Worm (Caenorhabditis elegans): ENCODE measurements around the gene ttll-5.

The ttll-5 gene

DNA sequence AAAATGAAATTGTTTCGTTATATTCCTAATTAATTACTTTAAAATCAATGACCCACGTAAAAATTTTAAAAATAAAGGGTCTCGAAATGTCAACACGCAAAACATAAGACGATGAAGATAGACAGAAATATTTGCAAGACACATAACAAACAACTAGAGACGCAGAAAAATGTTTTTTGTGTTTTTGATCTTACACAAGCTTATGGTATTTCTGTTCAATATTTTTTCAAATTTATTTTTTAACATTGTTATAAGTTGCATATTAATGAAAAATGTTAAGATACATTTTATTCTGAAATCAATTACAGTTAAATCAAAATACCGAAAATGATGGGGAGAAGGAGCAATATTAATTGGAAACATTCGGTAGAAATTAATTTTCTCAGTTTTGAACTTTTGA lies 4.6 kb downstream of the ttll-5 start, which contains the start of gene C55A6.3:
Gene C55A6.3, minus strand, starts transcription at position 101 of the 400 bp plus-strand sequence.
- TF ChIP-seq unc-55 (GFP tag; optimal IDR thresholded peaks at IDR 0.05) = no peak
- TF ChIP-seq dmd-4 (tag; optimal IDR thresholded peaks at IDR 0.05) = no peak
- no peak for TF ChIP-seq unc-39 (tag; optimal IDR thresholded peaks at IDR 0.05)
- TF ChIP-seq nhr-6 (tag; optimal IDR thresholded peaks at IDR 0.05) = no peak
- no peak for TF ChIP-seq egl-27 (tag; optimal IDR thresholded peaks at IDR 0.05)
- no peak for TF ChIP-seq elt-3 (tag; optimal IDR thresholded peaks at IDR 0.05)
- no peak for TF ChIP-seq nhr-11 (tag; optimal IDR thresholded peaks at IDR 0.05)

DNA sequence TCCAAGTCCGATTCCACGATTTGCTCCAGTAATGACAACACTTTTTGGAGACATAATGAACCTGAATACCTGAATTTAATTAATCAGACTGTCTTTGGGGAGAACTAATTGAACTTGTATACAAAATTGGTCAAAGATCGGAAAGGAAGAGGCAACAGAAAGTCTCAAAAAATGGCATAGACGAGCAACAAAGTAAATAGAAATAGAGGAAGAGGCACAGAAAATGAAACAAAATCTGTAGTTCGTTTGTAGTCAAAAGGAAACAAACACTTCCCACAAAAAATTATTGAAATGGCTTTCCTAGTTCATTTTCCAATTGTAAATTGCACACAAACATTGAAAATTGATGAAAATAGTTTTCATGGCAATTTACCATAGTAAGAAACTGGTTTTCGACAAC lies 5.8 kb downstream of the ttll-5 start, which contains the start of gene C55A6.6:
Gene C55A6.6, minus strand, starts transcription at position 61 of the 400 bp plus-strand sequence.
- TF ChIP-seq lin-11 (tag; optimal IDR thresholded peaks at IDR 0.05) = no peak
- TF ChIP-seq mbf-1 (tag; optimal IDR thresholded peaks at IDR 0.05) = no peak
- TF ChIP-seq nhr-6 (tag; optimal IDR thresholded peaks at IDR 0.05) = no peak
- no peak for TF ChIP-seq ZK546.5 (tag; optimal IDR thresholded peaks at IDR 0.05)
- TF ChIP-seq sma-9 (GFP tag; optimal IDR thresholded peaks at IDR 0.05) = no peak
- no peak for TF ChIP-seq sma-9 (tag; optimal IDR thresholded peaks at IDR 0.05)
- TF ChIP-seq C34F6.9 (tag; optimal IDR thresholded peaks at IDR 0.05) = no peak
- no peak for TF ChIP-seq ceh-16 (tag; optimal IDR thresholded peaks at IDR 0.05)
- no peak for TF ChIP-seq crh-2 (tag; optimal IDR thresholded peaks at IDR 0.05)
- no peak for TF ChIP-seq elt-1 (tag; optimal IDR thresholded peaks at IDR 0.05)
- no peak for TF ChIP-seq peb-1 (tag; optimal IDR thresholded peaks at IDR 0.05)
- no peak for TF ChIP-seq alr-1 (tag; optimal IDR thresholded peaks at IDR 0.05)
- no peak for TF ChIP-seq fos-1 (tag; optimal IDR thresholded peaks at IDR 0.05)

DNA sequence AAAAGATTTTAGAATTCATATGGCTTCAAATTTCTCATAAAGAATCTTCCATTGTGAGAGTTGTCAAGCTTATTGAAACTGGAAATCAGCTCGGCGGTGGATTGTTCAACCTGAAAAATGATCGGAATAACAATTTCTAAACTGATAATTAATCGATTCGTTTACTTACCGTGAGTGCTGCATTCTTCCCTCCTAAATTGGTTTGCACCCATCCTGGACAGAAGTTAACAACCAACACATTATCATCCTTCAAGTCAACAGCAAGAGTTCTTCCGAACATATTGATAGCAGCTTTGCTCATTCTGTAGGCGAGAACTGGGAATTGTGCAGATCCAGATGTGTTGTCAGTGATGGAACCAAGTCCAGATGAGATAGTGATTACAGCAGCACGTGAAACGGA lies 6.3 kb downstream of the ttll-5 start:
- TF ChIP-seq unc-62 (GFP tag; optimal IDR thresholded peaks at IDR 0.05) (no peak), unc-55 (GFP tag; optimal IDR thresholded peaks at IDR 0.05) (no peak), mab-5 (tag; optimal IDR thresholded peaks at IDR 0.05) (no peak), nhr-23 (tag; optimal IDR thresholded peaks at IDR 0.05) (no peak), ztf-4 (tag; optimal IDR thresholded peaks at IDR 0.05) (no peak), ama-1 (optimal IDR thresholded peaks at IDR 0.05) (no peak), dmd-4 (tag; optimal IDR thresholded peaks at IDR 0.05) (no peak), sma-3 (GFP tag; optimal IDR thresholded peaks at IDR 0.05) (no peak), ztf-11 (tag; optimal IDR thresholded peaks at IDR 0.05) (no peak), blmp-1 (tag; optimal IDR thresholded peaks at IDR 0.05; ENCODE audit: insufficient read depth) (no peak), nhr-25 (tag; optimal IDR thresholded peaks at IDR 0.05) (no peak), nhr-77 (tag; optimal IDR thresholded peaks at IDR 0.05) (no peak)

DNA sequence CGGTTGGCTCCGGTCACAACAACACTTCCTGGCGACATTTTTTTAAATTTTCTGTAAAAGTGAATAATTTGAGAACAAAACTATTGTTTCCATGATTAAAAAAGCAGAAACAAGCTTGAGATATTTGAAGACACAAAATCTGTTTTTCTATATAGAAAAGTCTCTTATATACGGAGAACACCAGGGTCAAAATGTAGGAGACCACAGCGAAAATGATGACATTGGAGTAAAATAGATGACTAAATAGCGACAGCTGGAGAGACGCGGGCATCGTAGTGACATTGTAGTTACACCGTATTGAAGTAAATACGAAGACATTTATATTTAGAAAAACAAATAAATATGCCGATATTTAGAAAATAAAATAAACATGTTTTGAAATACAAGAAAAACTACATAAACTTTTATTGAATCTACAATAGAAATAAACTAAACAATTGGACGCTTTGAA lies 7.3 kb downstream of the ttll-5 start, which contains the start of gene sdz-8:
Gene sdz-8, minus strand, starts transcription at position 51 of the 451 bp plus-strand sequence.
- no peak for TF ChIP-seq ama-1 (optimal IDR thresholded peaks at IDR 0.05)
- no peak for TF ChIP-seq lin-39 (tag; optimal IDR thresholded peaks at IDR 0.05)
- no peak for TF ChIP-seq ceh-82 (tag; optimal IDR thresholded peaks at IDR 0.05)
- no peak for TF ChIP-seq R02D3.7 (tag; optimal IDR thresholded peaks at IDR 0.05)
- TF ChIP-seq crh-2 (tag; optimal IDR thresholded peaks at IDR 0.05) = no peak

DNA sequence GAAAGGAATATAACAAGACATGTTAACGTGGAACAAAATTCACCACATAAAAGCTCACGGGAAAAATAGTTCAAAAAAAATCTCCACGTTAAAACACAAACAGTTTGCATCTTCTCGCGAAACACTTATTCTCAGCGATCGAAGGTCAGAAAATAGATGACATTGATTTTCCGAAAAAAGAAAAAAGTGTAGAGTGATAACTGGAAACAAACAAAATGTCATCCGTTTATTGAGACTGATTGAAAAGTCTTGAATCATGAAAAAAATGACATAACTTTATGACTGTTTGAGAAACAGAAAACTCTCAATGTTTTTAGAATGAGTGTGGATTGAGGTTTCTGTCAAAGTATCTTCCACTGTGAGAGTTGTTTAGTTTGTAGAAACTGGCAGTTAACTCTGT lies 8.9 kb downstream of the ttll-5 start, which contains the start of gene C55A6.4:
Gene C55A6.4, minus strand, starts transcription at position 101 of the 400 bp plus-strand sequence.
- TF ChIP-seq lin-39 (tag; optimal IDR thresholded peaks at IDR 0.05) = no peak
- no peak for TF ChIP-seq nhr-129 (tag; optimal IDR thresholded peaks at IDR 0.05)
- TF ChIP-seq nhr-237 (tag; optimal IDR thresholded peaks at IDR 0.05) = no peak
- no peak for TF ChIP-seq ZK546.5 (tag; optimal IDR thresholded peaks at IDR 0.05)

DNA sequence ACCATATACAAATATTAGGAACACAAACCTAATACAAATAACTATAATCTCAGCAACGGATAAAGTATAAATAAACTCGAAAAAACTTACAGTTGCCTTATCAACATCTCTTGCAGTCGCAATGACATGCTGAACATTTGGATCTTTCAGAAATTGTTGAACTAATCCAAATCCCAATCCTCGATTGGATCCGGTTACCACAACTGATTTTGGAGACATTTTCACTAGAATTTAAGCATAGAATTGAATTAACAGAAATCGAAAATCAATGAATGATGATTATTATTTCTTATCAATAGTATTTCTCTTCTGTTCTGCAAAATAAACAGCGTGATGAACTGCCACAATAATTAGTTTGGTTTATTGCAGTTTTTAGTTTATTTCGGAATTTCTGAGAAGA lies 11.4 kb downstream of the ttll-5 start, which contains the start of the genes C55A6.11 and C55A6.7:
Gene C55A6.11, plus strand, starts transcription at position 301 of the 400 bp plus-strand sequence.
Gene C55A6.7, minus strand, starts transcription at position 316 of the 400 bp plus-strand sequence.
- no peak for TF ChIP-seq mdl-1 (tag; optimal IDR thresholded peaks at IDR 0.05)

All from whole organism, L2 larva.